Fruit fly (Drosophila melanogaster): ENCODE data around the gene brk.

brk gene

DNA sequence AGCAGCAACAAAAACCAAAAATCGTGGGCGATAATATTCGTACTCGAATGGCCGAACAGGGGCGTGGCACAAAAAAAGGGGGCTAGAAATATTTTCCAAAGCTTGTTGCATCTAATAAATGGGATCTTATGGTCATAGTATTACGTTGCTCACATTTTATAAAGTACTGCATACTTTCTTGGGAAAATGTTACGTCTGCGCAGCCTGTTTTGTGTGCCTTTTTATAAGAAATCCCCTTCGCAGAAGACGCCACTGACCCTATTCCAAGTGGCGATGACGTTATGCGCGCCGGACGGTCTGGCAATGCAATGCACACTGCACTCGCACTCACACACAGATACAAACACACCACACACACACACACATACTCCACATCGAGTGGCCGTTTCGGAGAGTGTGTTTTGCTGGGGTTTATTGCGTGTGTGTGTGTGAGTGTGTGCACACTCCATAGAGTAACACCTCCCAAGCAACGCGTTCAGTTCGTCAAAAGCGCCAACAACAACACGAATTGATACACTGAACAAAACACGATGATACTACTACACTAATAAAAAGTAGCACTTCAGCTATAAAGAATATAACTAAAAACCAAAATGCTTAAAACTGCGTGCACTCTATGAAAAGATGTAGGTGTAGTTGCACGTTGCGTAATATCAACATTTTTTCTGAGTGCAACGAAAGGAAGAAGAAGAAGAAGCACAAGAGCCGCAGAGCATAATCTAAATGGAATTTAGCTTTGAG, 14.4 kb upstream of the brk start (continued):
- TF ChIP-seq CG4328 (GFP tag; optimal IDR thresholded peaks at IDR 0.05) (peak; percentile 52), chn (GFP tag; optimal IDR thresholded peaks at IDR 0.05) (peak; percentile 83), CG6683 (GFP tag; optimal IDR thresholded peaks at IDR 0.05) (no peak), CG12299 (tag; optimal IDR thresholded peaks at IDR 0.05) (peak; percentile 43), gsb-n (tag; optimal IDR thresholded peaks at IDR 0.05) (peak; percentile 83), Lhr (GFP tag; optimal IDR thresholded peaks at IDR 0.05) (peak; percentile 68), jigr1 (GFP tag; IDR thresholded peaks at IDR 0.05) (peak; percentile 77), fu2 (GFP tag; optimal IDR thresholded peaks at IDR 0.05) (peak; percentile 18), Blimp-1 (GFP tag; optimal IDR thresholded peaks at IDR 0.05) (peak; percentile 84), NFAT (GFP tag; IDR thresholded peaks at IDR 0.05) (peak; percentile 34; the same call in 1 of the 2 replicates), Stat92E (GFP tag; optimal IDR thresholded peaks at IDR 0.05) (no peak), H2.0 (GFP tag; IDR thresholded peaks at IDR 0.05) (peak; percentile 81), ttk (GFP tag; IDR thresholded peaks at IDR 0.05) (peak; percentile 86), CG30020 (tag; optimal IDR thresholded peaks at IDR 0.05) (peak; percentile 35), tup (GFP tag; optimal IDR thresholded peaks at IDR 0.05) (peak; percentile 56), CG12659 (GFP tag; optimal IDR thresholded peaks at IDR 0.05) (peak; percentile 64), sd (tag; optimal IDR thresholded peaks at IDR 0.05) (no peak), CG12104 (GFP tag; optimal IDR thresholded peaks at IDR 0.05) (peak; percentile 62), tna (GFP tag; IDR thresholded peaks at IDR 0.05; ENCODE audit: partially characterized antibody) (no peak), CG4854 (GFP tag; optimal IDR thresholded peaks at IDR 0.05) (peak; percentile 59), Ssrp (tag; optimal IDR thresholded peaks at IDR 0.05) (peak; percentile 89), her (GFP tag; optimal IDR thresholded peaks at IDR 0.05) (peak; percentile 63), trh (GFP tag; optimal IDR thresholded peaks at IDR 0.05) (peak; percentile 38), CG8290 (GFP tag; optimal IDR thresholded peaks at IDR 0.05) (peak; percentile 59), CG8290 (tag; optimal IDR thresholded peaks at IDR 0.05) (peak; percentile 20 to 76), CG10565 (GFP tag; optimal IDR thresholded peaks at IDR 0.05) (peak; percentile 73), fd102C (GFP tag; optimal IDR thresholded peaks at IDR 0.05) (peak; percentile 64), CG7745 (tag; optimal IDR thresholded peaks at IDR 0.05) (peak; percentile 58), Hmr (GFP tag; optimal IDR thresholded peaks at IDR 0.05) (peak; percentile 25), CG15073 (GFP tag; optimal IDR thresholded peaks at IDR 0.05) (peak; percentile 29), dpn (GFP tag; optimal IDR thresholded peaks at IDR 0.05) (peak; percentile 74 to 82), Dip3 (GFP tag; optimal IDR thresholded peaks at IDR 0.05) (no peak), sug (tag; optimal IDR thresholded peaks at IDR 0.05) (peak; percentile 7), CG10431 (GFP tag; optimal IDR thresholded peaks at IDR 0.05) (peak; percentile 25), B-H2 (GFP tag; optimal IDR thresholded peaks at IDR 0.05) (no peak), Hr39 (optimal IDR thresholded peaks at IDR 0.05) (no peak), HLH4C (GFP tag; IDR thresholded peaks at IDR 0.05; ENCODE audit: partially characterized antibody) (no peak), CG4404 (GFP tag; IDR thresholded peaks at IDR 0.05) (peak; percentile 87), Dref (GFP tag; IDR thresholded peaks at IDR 0.05) (no peak), CG3838 (GFP tag; optimal IDR thresholded peaks at IDR 0.05) (peak; percentile 20), CG33557 (GFP tag; optimal IDR thresholded peaks at IDR 0.05) (peak; percentile 83), Bgb (GFP tag; IDR thresholded peaks at IDR 0.05; ENCODE audit: partially characterized antibody) (no peak), zf30C (GFP tag; optimal IDR thresholded peaks at IDR 0.05) (peak; percentile 95), Max (GFP tag; optimal IDR thresholded peaks at IDR 0.05) (peak; percentile 33), CG2199 (GFP tag; IDR thresholded peaks at IDR 0.05) (peak; percentile 61; the same call in 2 of the 3 replicates), Eip74EF (GFP tag; optimal IDR thresholded peaks at IDR 0.05) (peak in 1 of 2 experiments; percentile 43), tgo (GFP tag; IDR thresholded peaks at IDR 0.05) (peak; percentile 64), shn (GFP tag; optimal IDR thresholded peaks at IDR 0.05) (peak; percentile 83), CG5953 (GFP tag; IDR thresholded peaks at IDR 0.05) (peak; percentile 81)
